Worm (Caenorhabditis elegans) whole organism, late embryonic: ENCODE measurements around the gene mrps-33.
"Not testable (repeated sequence)": the region's sequence is repeated elsewhere in the genome, so short reads cannot be mapped to it uniquely, and the experiment has no call there.

Source experiments
- C08G9.2 ChIP-seq: sonication (generic microtip); optimal IDR thresholded peaks from 2 replicates; lab custom pipeline; 2016; ENCODE audit warnings: mild to moderate bottlenecking, missing genetic modification characterization, moderate library complexity, missing compliant biosample characterization
- F13H6.1 ChIP-seq: sonication (generic microtip); optimal IDR thresholded peaks from 2 replicates; lab custom pipeline; 2016; ENCODE audit warnings: missing genetic modification characterization, missing compliant biosample characterization
- K02D7.2 ChIP-seq: sonication (generic microtip); optimal IDR thresholded peaks from 2 replicates; lab custom pipeline; 2017; ENCODE audit warnings: mild to moderate bottlenecking, missing genetic modification characterization, missing compliant biosample characterization
- Y22D7AL.16 ChIP-seq: sonication (generic microtip); optimal IDR thresholded peaks from 2 replicates; lab custom pipeline; 2016; ENCODE audit warnings: missing genetic modification characterization, missing compliant biosample characterization
- ama-1 ChIP-seq: fragments of 150-350 bp; optimal IDR thresholded peaks from 2 replicates; lab custom pipeline; 2014
- ceh-14 ChIP-seq: sonication (generic microtip); optimal IDR thresholded peaks from 2 replicates; lab custom pipeline; 2016; ENCODE audit warnings: missing genotype, missing genetic modification characterization, missing compliant biosample characterization
- ceh-2 ChIP-seq: sonication (generic microtip); optimal IDR thresholded peaks from 2 replicates; lab custom pipeline; 2016; ENCODE audit warnings: missing genotype, missing genetic modification characterization, missing compliant biosample characterization
- ceh-22 ChIP-seq: sonication (generic microtip); optimal IDR thresholded peaks from 2 replicates; lab custom pipeline; 2017; ENCODE audit warnings: missing biosample characterization, missing genetic modification characterization
- ceh-24 ChIP-seq: sonication (generic microtip); optimal IDR thresholded peaks from 2 replicates; lab custom pipeline; 2016; ENCODE audit warnings: mild to moderate bottlenecking, missing genetic modification characterization, missing compliant biosample characterization
- ceh-30 ChIP-seq: fragments of 150-350 bp; optimal IDR thresholded peaks from 2 replicates; lab custom pipeline; 2014; ENCODE audit warnings: missing biosample characterization, missing genetic modification characterization
- ceh-34 ChIP-seq: sonication (generic microtip); optimal IDR thresholded peaks from 2 replicates; lab custom pipeline; 2016; ENCODE audit warnings: mild to moderate bottlenecking, missing genetic modification characterization, missing compliant biosample characterization
- ceh-45 ChIP-seq: fragments of 200-800 bp; sonication (Bioruptor generic); IDR thresholded peaks from 2 replicates; pipeline ENCODE4 v1.3.6; 2022; ENCODE audit warnings: missing genetic modification reagents, missing genetic modification characterization, missing compliant biosample characterization
- ceh-48 ChIP-seq: sonication (generic microtip); optimal IDR thresholded peaks from 2 replicates; lab custom pipeline; 2016; ENCODE audit warnings: missing genetic modification characterization, inconsistent platforms, missing compliant biosample characterization
- ceh-6 ChIP-seq: fragments of 200-800 bp; sonication (Bioruptor generic); optimal IDR thresholded peaks from 2 replicates; lab custom pipeline; 2018; ENCODE audit warnings: mild to moderate bottlenecking, missing genetic modification characterization, missing compliant biosample characterization
- ceh-9 ChIP-seq: sonication (generic microtip); optimal IDR thresholded peaks from 2 replicates; lab custom pipeline; 2016; ENCODE audit warnings: mild to moderate bottlenecking, missing genetic modification characterization, inconsistent platforms, missing compliant biosample characterization
- dmd-4 ChIP-seq: sonication (generic microtip); optimal IDR thresholded peaks from 2 replicates; lab custom pipeline; 2016; ENCODE audit warnings: borderline replicate concordance, missing genetic modification characterization, missing compliant biosample characterization
- dve-1 ChIP-seq: sonication (generic microtip); optimal IDR thresholded peaks from 2 replicates; lab custom pipeline; 2017; ENCODE audit warnings: antibody characterized with exemption, mild to moderate bottlenecking, missing genetic modification characterization, missing compliant biosample characterization
- elt-4 ChIP-seq: sonication (generic microtip); optimal IDR thresholded peaks from 2 replicates; lab custom pipeline; 2016; ENCODE audit warnings: missing genetic modification characterization, missing compliant biosample characterization
- eyg-1 ChIP-seq: sonication (generic microtip); optimal IDR thresholded peaks from 2 replicates; lab custom pipeline; 2016; ENCODE audit warnings: missing genotype, missing genetic modification characterization, missing compliant biosample characterization
- fax-1 ChIP-seq: sonication (generic microtip); optimal IDR thresholded peaks from 2 replicates; lab custom pipeline; 2016; ENCODE audit warnings: missing genotype, missing genetic modification characterization, missing compliant biosample characterization
- hlh-30 ChIP-seq: sonication (generic microtip); optimal IDR thresholded peaks from 2 replicates; lab custom pipeline; 2017; ENCODE audit warnings: antibody characterized with exemption, missing genetic modification characterization, missing compliant biosample characterization; ENCODE audit not compliant: insufficient read depth
- lin-11 ChIP-seq: fragments of 200-800 bp; sonication (Bioruptor generic); optimal IDR thresholded peaks from 2 replicates; lab custom pipeline; 2018; ENCODE audit warnings: mild to moderate bottlenecking, missing genetic modification characterization, missing compliant biosample characterization
- madf-2 ChIP-seq: sonication (generic microtip); optimal IDR thresholded peaks from 2 replicates; lab custom pipeline; 2017; ENCODE audit warnings: missing genetic modification characterization, missing compliant biosample characterization
- mec-3 ChIP-seq: sonication (generic microtip); optimal IDR thresholded peaks from 2 replicates; lab custom pipeline; 2016; ENCODE audit warnings: borderline replicate concordance, missing genetic modification characterization, missing compliant biosample characterization
- nfya-1 ChIP-seq: sonication (generic microtip); optimal IDR thresholded peaks from 2 replicates; lab custom pipeline; 2017; ENCODE audit warnings: missing genetic modification characterization, mild to moderate bottlenecking, missing compliant biosample characterization, antibody characterized with exemption, moderate library complexity
- nhr-11 ChIP-seq: fragments of 150-350 bp; optimal IDR thresholded peaks from 2 replicates; lab custom pipeline; 2014; ENCODE audit warnings: missing biosample characterization, missing genetic modification characterization
- npax-4 ChIP-seq: sonication (generic microtip); optimal IDR thresholded peaks from 2 replicates; lab custom pipeline; 2016; ENCODE audit warnings: missing genetic modification characterization, missing compliant biosample characterization
- odd-2 ChIP-seq: sonication (generic microtip); optimal IDR thresholded peaks from 2 replicates; lab custom pipeline; 2017; ENCODE audit warnings: antibody characterized with exemption, mild to moderate bottlenecking, missing genetic modification characterization, missing compliant biosample characterization
- pag-3 ChIP-seq: sonication (generic microtip); optimal IDR thresholded peaks from 2 replicates; lab custom pipeline; 2016; ENCODE audit warnings: missing compliant biosample characterization, missing genetic modification characterization, borderline replicate concordance
- pax-1 ChIP-seq: fragments of 150-350 bp; optimal IDR thresholded peaks from 2 replicates; lab custom pipeline; 2014; ENCODE audit warnings: missing biosample characterization, missing genetic modification characterization
- pha-2 ChIP-seq: sonication (generic microtip); optimal IDR thresholded peaks from 2 replicates; lab custom pipeline; 2017; ENCODE audit warnings: mild to moderate bottlenecking, missing genetic modification characterization, missing compliant biosample characterization
- pqm-1 ChIP-seq: sonication (generic microtip); optimal IDR thresholded peaks from 2 replicates; lab custom pipeline; 2016; ENCODE audit warnings: missing genetic modification characterization, missing compliant biosample characterization
- ref-2 ChIP-seq: sonication (generic microtip); optimal IDR thresholded peaks from 2 replicates; lab custom pipeline; 2016; ENCODE audit warnings: missing genetic modification characterization, missing compliant biosample characterization
- rnt-1 ChIP-seq: sonication (generic microtip); optimal IDR thresholded peaks from 2 replicates; lab custom pipeline; 2016; ENCODE audit warnings: missing genetic modification characterization, missing compliant biosample characterization
- sox-2 ChIP-seq: fragments of 200-800 bp; sonication (Bioruptor generic); IDR thresholded peaks from 2 replicates; pipeline ENCODE4 v1.3.6; 2022; ENCODE audit warnings: missing genetic modification reagents, missing genetic modification characterization, missing compliant biosample characterization
- sox-4 ChIP-seq: sonication (generic microtip); optimal IDR thresholded peaks from 2 replicates; lab custom pipeline; 2017; ENCODE audit warnings: mild to moderate bottlenecking, missing genetic modification characterization, inconsistent platforms, missing compliant biosample characterization
- tbx-7 ChIP-seq: sonication (generic microtip); optimal IDR thresholded peaks from 2 replicates; lab custom pipeline; 2016; ENCODE audit warnings: missing genotype, missing genetic modification characterization, missing compliant biosample characterization
- ttx-3 ChIP-seq: sonication (generic microtip); optimal IDR thresholded peaks from 2 replicates; lab custom pipeline; 2016; ENCODE audit warnings: missing genetic modification reagents, missing genetic modification characterization, missing compliant biosample characterization
- unc-3 ChIP-seq, 2 experiments: fragments of 200-800 bp in 1 of 2; sonication (Bioruptor generic) in 1 of 2; sonication (generic microtip) in 1 of 2; conservative IDR thresholded peaks in 1 of 2; optimal IDR thresholded peaks in 1 of 2; 2 replicates each; pipeline versions ENCODE4 v1.3.6 to Lab custom; 2016 to 2022; ENCODE audit warnings: missing compliant biosample characterization in 2 of 2, missing genetic modification characterization in 2 of 2, missing genetic modification reagents in 1 of 2
- unc-42 ChIP-seq: sonication (generic microtip); optimal IDR thresholded peaks from 2 replicates; lab custom pipeline; 2016; ENCODE audit warnings: missing genotype, missing genetic modification characterization, missing compliant biosample characterization
- unc-55 ChIP-seq: sonication (generic microtip); optimal IDR thresholded peaks from 2 replicates; lab custom pipeline; 2017; ENCODE audit warnings: missing biosample characterization, missing genetic modification reagents, missing genetic modification characterization
- unc-86 ChIP-seq: sonication (generic microtip); optimal IDR thresholded peaks from 2 replicates; lab custom pipeline; 2016; ENCODE audit warnings: missing genetic modification characterization, missing compliant biosample characterization
- ztf-16 ChIP-seq: sonication (generic microtip); optimal IDR thresholded peaks from 2 replicates; lab custom pipeline; 2017; ENCODE audit warnings: missing genetic modification characterization, missing compliant biosample characterization

The mrps-33 gene

DNA sequence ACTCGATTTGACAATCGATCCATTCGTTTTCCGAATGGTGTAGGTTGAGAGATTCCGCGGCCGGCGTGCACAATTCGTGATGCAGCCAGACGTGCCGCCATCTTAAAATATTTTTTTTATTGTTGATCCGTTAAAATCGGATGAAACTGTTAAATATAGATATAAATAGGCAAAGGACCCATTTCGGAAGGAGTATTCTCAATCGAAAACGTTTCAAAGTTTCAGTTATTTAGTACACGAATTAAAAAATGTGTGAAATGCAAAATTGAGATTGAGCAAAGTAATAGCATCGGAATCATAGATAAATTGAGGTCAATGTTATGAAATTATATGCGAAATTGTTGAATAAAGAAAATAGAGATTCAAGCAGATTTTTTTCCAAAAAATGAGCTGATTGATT is at the start of gene mrps-33:
TSS of gene mrps-33 (minus strand) at position 101 of the 400 bp plus-strand sequence.
- TF ChIP-seq ceh-6 (GFP tag; lab: Kevin White, UChicago), result no peak
- no peak for TF ChIP-seq ceh-30 (tag; lab: Kevin White, UChicago)
- no peak for TF ChIP-seq tbx-7
- TF ChIP-seq dve-1, result no peak
- no peak for TF ChIP-seq pag-3 (tag; lab: Kevin White, UChicago)
- no peak for TF ChIP-seq ref-2 (tag; lab: Kevin White, UChicago)
- no peak for TF ChIP-seq pha-2
- no peak for TF ChIP-seq ceh-34 (tag; lab: Kevin White, UChicago)
- TF ChIP-seq rnt-1 (tag; lab: Kevin White, UChicago), result no peak

DNA sequence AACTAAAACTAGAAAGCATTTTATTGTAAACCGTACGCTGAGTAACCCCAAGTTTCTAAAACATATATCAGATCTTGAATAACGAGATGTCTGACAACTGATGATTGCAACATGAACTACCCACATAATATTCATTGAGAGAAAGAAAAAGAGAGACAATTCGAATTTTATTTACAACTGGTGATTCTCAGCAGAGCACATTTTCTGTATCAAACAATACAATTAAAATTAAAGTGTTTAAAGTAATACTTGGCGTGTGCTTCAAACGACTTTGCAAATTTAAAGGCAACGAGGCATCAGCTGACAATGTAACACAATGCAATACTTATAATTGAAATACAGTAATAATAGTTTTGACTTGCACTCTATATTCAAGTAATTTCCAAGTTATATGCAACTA is 48.2 kb upstream of the mrps-33 start, which contains the start of gene C33D9.10:
TSS of gene C33D9.10 (minus strand) at position 101 of the 400 bp plus-strand sequence.
- not testable (repeated sequence) for TF ChIP-seq nhr-11 (tag; lab: Kevin White, UChicago); unc-3 (GFP tag; conservative IDR thresholded peaks at IDR 0.05; lab: Robert Waterston, UW); unc-3 (tag; optimal IDR thresholded peaks at IDR 0.05; lab: Kevin White, UChicago); mec-3 (tag; lab: Kevin White, UChicago)

ce11 chrIV:8786654-8787053 is 46.8 kb upstream of the mrps-33 start, which contains the start of gene C33D9.8:
Gene C33D9.8 (minus strand): TSS chrIV:8786752.
- TF ChIP-seq unc-55, result peak; percentile 6
- no peak for TF ChIP-seq ref-2 (tag; lab: Kevin White, UChicago)

ce11 chrIV:8784855-8785327 is 45.1 kb upstream of the mrps-33 start, which contains the start of gene C33D9.13:
Gene C33D9.13 (minus strand): TSS chrIV:8785277.
- TF ChIP-seq ceh-48 (peak; percentile 33), ceh-14 (tag; lab: Kevin White, UChicago) (no peak), npax-4 (tag; lab: Kevin White, UChicago) (no peak)

ce11 chrIV:8782172-8782571 is 42.3 kb upstream of the mrps-33 start:
- TF ChIP-seq Y22D7AL.16 (tag; lab: Kevin White, UChicago), result no peak
- TF ChIP-seq ceh-22 (tag; lab: Kevin White, UChicago), result peak; percentile 73
- peak; percentile 59 for TF ChIP-seq unc-42 (tag; lab: Kevin White, UChicago)
- TF ChIP-seq pha-2, result no peak
- peak; percentile 46 for TF ChIP-seq ceh-14 (tag; lab: Kevin White, UChicago)
- peak; percentile 35 for TF ChIP-seq ceh-6 (GFP tag; lab: Kevin White, UChicago)
- TF ChIP-seq eyg-1 (tag; lab: Kevin White, UChicago), result no peak
- TF ChIP-seq nfya-1, result peak; percentile 91
- no peak for TF ChIP-seq sox-4 (tag; lab: Kevin White, UChicago)
- peak; percentile 19 for TF ChIP-seq ztf-16 (tag; lab: Kevin White, UChicago)
- TF ChIP-seq ceh-24 (tag; lab: Kevin White, UChicago), result no peak
- TF ChIP-seq K02D7.2 (tag; lab: Kevin White, UChicago), result no peak
- no peak for TF ChIP-seq ama-1 (lab: Kevin White, UChicago)
- TF ChIP-seq sox-2 (GFP tag; lab: Robert Waterston, UW), result peak; percentile 82
- no peak for TF ChIP-seq pqm-1 (tag; lab: Kevin White, UChicago)
- TF ChIP-seq C08G9.2 (tag; lab: Kevin White, UChicago), result no peak
- TF ChIP-seq ceh-9 (tag; lab: Kevin White, UChicago), result no peak
- peak; percentile 92 for TF ChIP-seq unc-55
- peak; percentile 79 for TF ChIP-seq rnt-1 (tag; lab: Kevin White, UChicago)
- no peak for TF ChIP-seq dmd-4 (tag; lab: Kevin White, UChicago)
- TF ChIP-seq ttx-3, result no peak
- peak; percentile 31 for TF ChIP-seq pax-1 (tag; lab: Kevin White, UChicago)
- no peak for TF ChIP-seq lin-11 (tag; lab: Kevin White, UChicago)
- peak; percentile 27 for TF ChIP-seq fax-1 (tag; lab: Kevin White, UChicago)
- no peak for TF ChIP-seq odd-2
- TF ChIP-seq madf-2 (tag; lab: Kevin White, UChicago), result peak; percentile 0
- TF ChIP-seq mec-3 (tag; lab: Kevin White, UChicago), result no peak
- peak; percentile 75 for TF ChIP-seq ceh-2 (tag; lab: Kevin White, UChicago)
- TF ChIP-seq hlh-30, result peak; percentile 91
- TF ChIP-seq ceh-45 (GFP tag; lab: Robert Waterston, UW), result no peak
- no peak for TF ChIP-seq ceh-48
- TF ChIP-seq unc-86 (tag; lab: Kevin White, UChicago), result peak; percentile 17
- TF ChIP-seq tbx-7, result no peak
- TF ChIP-seq F13H6.1 (tag; lab: Kevin White, UChicago), result peak; percentile 68
- TF ChIP-seq elt-4 (tag; lab: Kevin White, UChicago), result no peak
